Worm (Caenorhabditis elegans): ENCODE measurements around the gene F48C5.2.
A peak's percentile ranks its signal among the peaks of the same experiment; 100 is the strongest.

F48C5.2 gene

ce11 chrX:11465215-11465614, 11.1 kb upstream of the F48C5.2 start, which contains the start of gene lin-14:
Gene lin-14 (plus strand): TSS chrX:11465560.
- TF ChIP-seq ces-1 (GFP tag; optimal IDR thresholded peaks at IDR 0.05): peak; percentile 33
- peak; percentile 94 for TF ChIP-seq unc-120 (tag; optimal IDR thresholded peaks at IDR 0.05; ENCODE audit: poor library complexity, severe bottlenecking)
- no peak for TF ChIP-seq elt-3 (tag; optimal IDR thresholded peaks at IDR 0.05)
- TF ChIP-seq unc-62 (GFP tag; optimal IDR thresholded peaks at IDR 0.05): peak; percentile 34
- TF ChIP-seq pha-4 (tag; optimal IDR thresholded peaks at IDR 0.05): peak; percentile 8
- peak; percentile 2 for TF ChIP-seq drap-1 (GFP tag; optimal IDR thresholded peaks at IDR 0.05)
- TF ChIP-seq ham-2 (GFP tag; optimal IDR thresholded peaks at IDR 0.05): peak; percentile 69
- no peak for TF ChIP-seq ceh-83 (GFP tag; optimal IDR thresholded peaks at IDR 0.05)
- TF ChIP-seq lsy-2 (tag; optimal IDR thresholded peaks at IDR 0.05): peak; percentile 5
- TF ChIP-seq mep-1 (tag; optimal IDR thresholded peaks at IDR 0.05): peak; percentile 10
- TF ChIP-seq mls-2 (tag; optimal IDR thresholded peaks at IDR 0.05): peak; percentile 32

- TF ChIP-seq unc-62 (GFP tag; optimal IDR thresholded peaks at IDR 0.05) (peak; percentile 14), elt-1 (tag; optimal IDR thresholded peaks at IDR 0.05; ENCODE audit: borderline replicate concordance, insufficient read depth) (no peak), ham-2 (GFP tag; optimal IDR thresholded peaks at IDR 0.05) (no peak), nhr-28 (tag; optimal IDR thresholded peaks at IDR 0.05) (no peak), tbx-8 (GFP tag; optimal IDR thresholded peaks at IDR 0.05) (no peak), unc-120 (tag; optimal IDR thresholded peaks at IDR 0.05; ENCODE audit: poor library complexity, severe bottlenecking) (peak; percentile 29), sem-2 (GFP tag; optimal IDR thresholded peaks at IDR 0.05) (no peak), snpc-4 (tag; optimal IDR thresholded peaks at IDR 0.05) (no peak), hlh-1 (tag; optimal IDR thresholded peaks at IDR 0.05) (peak; percentile 24), ceh-83 (GFP tag; optimal IDR thresholded peaks at IDR 0.05) (no peak), nhr-76 (tag; optimal IDR thresholded peaks at IDR 0.05) (no peak), elt-3 (tag; optimal IDR thresholded peaks at IDR 0.05) (no peak), M03D4.4 (tag; optimal IDR thresholded peaks at IDR 0.05) (no peak), mls-2 (tag; optimal IDR thresholded peaks at IDR 0.05) (no peak), drap-1 (GFP tag; optimal IDR thresholded peaks at IDR 0.05) (no peak), flh-1 (GFP tag; optimal IDR thresholded peaks at IDR 0.05) (no peak), mep-1 (tag; optimal IDR thresholded peaks at IDR 0.05) (no peak), ceh-39 (tag; optimal IDR thresholded peaks at IDR 0.05) (no peak), sptf-1 (tag; optimal IDR thresholded peaks at IDR 0.05) (no peak), ces-1 (GFP tag; optimal IDR thresholded peaks at IDR 0.05) (peak; percentile 36), mab-5 (tag; optimal IDR thresholded peaks at IDR 0.05) (no peak), lin-32 (GFP tag; optimal IDR thresholded peaks at IDR 0.05) (no peak), lsy-2 (tag; optimal IDR thresholded peaks at IDR 0.05) (no peak), ceh-43 (GFP tag; optimal IDR thresholded peaks at IDR 0.05) (no peak), ztf-11 (tag; optimal IDR thresholded peaks at IDR 0.05) (no peak)
Measured at ce11 chrX:11464271-11465103, 10.4 kb upstream of the F48C5.2 start.

- TF ChIP-seq tbx-8 (GFP tag; optimal IDR thresholded peaks at IDR 0.05) (no peak), unc-120 (tag; optimal IDR thresholded peaks at IDR 0.05; ENCODE audit: poor library complexity, severe bottlenecking) (peak; percentile 74), hlh-1 (tag; optimal IDR thresholded peaks at IDR 0.05) (no peak), lin-32 (GFP tag; optimal IDR thresholded peaks at IDR 0.05) (no peak), unc-62 (GFP tag; optimal IDR thresholded peaks at IDR 0.05) (peak; percentile 64)
Measured at ce11 chrX:11463568-11463967, 9.4 kb upstream of the F48C5.2 start.

ce11 chrX:11463005-11463404, 8.9 kb upstream of the F48C5.2 start:
- no peak for TF ChIP-seq mep-1 (tag; optimal IDR thresholded peaks at IDR 0.05)
- no peak for TF ChIP-seq nhr-28 (tag; optimal IDR thresholded peaks at IDR 0.05)
- no peak for TF ChIP-seq bed-3 (GFP tag; optimal IDR thresholded peaks at IDR 0.05)
- no peak for TF ChIP-seq cnd-1 (tag; optimal IDR thresholded peaks at IDR 0.05)
- no peak for TF ChIP-seq ham-2 (GFP tag; optimal IDR thresholded peaks at IDR 0.05)
- TF ChIP-seq elt-1 (tag; optimal IDR thresholded peaks at IDR 0.05; ENCODE audit: borderline replicate concordance, insufficient read depth): no peak
- TF ChIP-seq ceh-39 (tag; optimal IDR thresholded peaks at IDR 0.05): no peak
- TF ChIP-seq snpc-4 (tag; optimal IDR thresholded peaks at IDR 0.05): no peak
- no peak for TF ChIP-seq mls-2 (tag; optimal IDR thresholded peaks at IDR 0.05)
- no peak for TF ChIP-seq nhr-76 (tag; optimal IDR thresholded peaks at IDR 0.05)
- TF ChIP-seq ces-1 (GFP tag; optimal IDR thresholded peaks at IDR 0.05): no peak
- no peak for TF ChIP-seq lin-32 (GFP tag; optimal IDR thresholded peaks at IDR 0.05)

ce11 chrX:11462112-11462511, 8.0 kb upstream of the F48C5.2 start:
- TF ChIP-seq lin-32 (GFP tag; optimal IDR thresholded peaks at IDR 0.05): no peak
- no peak for TF ChIP-seq mep-1 (tag; optimal IDR thresholded peaks at IDR 0.05)
- no peak for TF ChIP-seq cnd-1 (tag; optimal IDR thresholded peaks at IDR 0.05)
- no peak for TF ChIP-seq mls-2 (tag; optimal IDR thresholded peaks at IDR 0.05)
- TF ChIP-seq snpc-4 (tag; optimal IDR thresholded peaks at IDR 0.05): no peak
- TF ChIP-seq sptf-1 (tag; optimal IDR thresholded peaks at IDR 0.05): no peak
- TF ChIP-seq lin-13 (tag; optimal IDR thresholded peaks at IDR 0.05): no peak
- no peak for TF ChIP-seq elt-3 (tag; optimal IDR thresholded peaks at IDR 0.05)
- TF ChIP-seq ceh-39 (tag; optimal IDR thresholded peaks at IDR 0.05): no peak
- no peak for TF ChIP-seq zip-8 (tag; optimal IDR thresholded peaks at IDR 0.05)
- TF ChIP-seq mab-5 (tag; optimal IDR thresholded peaks at IDR 0.05): no peak
- no peak for TF ChIP-seq nhr-237 (tag; optimal IDR thresholded peaks at IDR 0.05)
- no peak for TF ChIP-seq ceh-83 (GFP tag; optimal IDR thresholded peaks at IDR 0.05)
- TF ChIP-seq M03D4.4 (tag; optimal IDR thresholded peaks at IDR 0.05): no peak
- TF ChIP-seq blmp-1 (tag; optimal IDR thresholded peaks at IDR 0.05): no peak
- TF ChIP-seq ztf-11 (tag; optimal IDR thresholded peaks at IDR 0.05): no peak
- TF ChIP-seq ces-1 (GFP tag; optimal IDR thresholded peaks at IDR 0.05): no peak

Measured in whole organism, mixed stage, embryonic.